Fruit fly (Drosophila melanogaster): ENCODE data around the gene CG4594.
A peak's percentile ranks its signal among the peaks of the same experiment; 100 is the strongest.

CG4594 gene

dm6 chr2L:9897296-9897695, 22.7 kb upstream of the CG4594 start, which contains the start of gene RpS2 (continued):
- TF ChIP-seq dsx (GFP tag; optimal IDR thresholded peaks at IDR 0.05; ENCODE audit: poor library complexity, severe bottlenecking) (no peak), Eip75B (GFP tag; optimal IDR thresholded peaks at IDR 0.05) (peak; percentile 28), CG3032 (tag; optimal IDR thresholded peaks at IDR 0.05) (peak; percentile 1), CG32006 (GFP tag; optimal IDR thresholded peaks at IDR 0.05) (no peak), CG8119 (GFP tag; IDR thresholded peaks at IDR 0.05) (no peak; the same call in 2 of the 3 replicates), topi (GFP tag; optimal IDR thresholded peaks at IDR 0.05) (peak; percentile 39), CG8632 (GFP tag; optimal IDR thresholded peaks at IDR 0.05) (no peak), CG6163 (GFP tag; IDR thresholded peaks at IDR 0.05) (no peak), svp (GFP tag) (no peak), CG1621 (tag; optimal IDR thresholded peaks at IDR 0.05) (peak; percentile 28), CG6792 (GFP tag; optimal IDR thresholded peaks at IDR 0.05) (no peak), esn (GFP tag; optimal IDR thresholded peaks at IDR 0.05) (peak; percentile 71), Hr39 (GFP tag; optimal IDR thresholded peaks at IDR 0.05) (peak; percentile 30), Sox102F (GFP tag; optimal IDR thresholded peaks at IDR 0.05) (peak; percentile 58)

dm6 chr2L:9903028-9903427, 16.9 kb upstream of the CG4594 start, which contains the start of gene Muc30E:
Gene Muc30E, minus strand, starts transcription at chr2L:9903128.
- TF ChIP-seq dac (GFP tag; optimal IDR thresholded peaks at IDR 0.05) = no peak
- no peak for TF ChIP-seq fd85E (GFP tag; optimal IDR thresholded peaks at IDR 0.05)
- TF ChIP-seq Eip93F (GFP tag; optimal IDR thresholded peaks at IDR 0.05) = no peak

- TF ChIP-seq lz (GFP tag; optimal IDR thresholded peaks at IDR 0.05) = no peak
- no peak for TF ChIP-seq Smox (GFP tag; optimal IDR thresholded peaks at IDR 0.05)
- TF ChIP-seq CG6163 (GFP tag; IDR thresholded peaks at IDR 0.05) = peak; percentile 78
- no peak for TF ChIP-seq CG11762 (GFP tag; optimal IDR thresholded peaks at IDR 0.05; ENCODE audit: insufficient read depth)
- no peak for TF ChIP-seq Lpt (GFP tag; optimal IDR thresholded peaks at IDR 0.05)
- TF ChIP-seq CG10631 (GFP tag; optimal IDR thresholded peaks at IDR 0.05) = peak; percentile 18
- TF ChIP-seq Sox102F (GFP tag; optimal IDR thresholded peaks at IDR 0.05) = no peak
- peak; percentile 6 for TF ChIP-seq dsx (GFP tag; optimal IDR thresholded peaks at IDR 0.05; ENCODE audit: poor library complexity, severe bottlenecking)
- TF ChIP-seq CG6276 (GFP tag; optimal IDR thresholded peaks at IDR 0.05) = peak; percentile 29
- TF ChIP-seq dac (GFP tag; optimal IDR thresholded peaks at IDR 0.05) = no peak
- TF ChIP-seq CG31627 (GFP tag; optimal IDR thresholded peaks at IDR 0.05) = no peak
- peak; percentile 7 for TF ChIP-seq CG7368 (GFP tag; optimal IDR thresholded peaks at IDR 0.05)
- no peak for TF ChIP-seq CG6854 (GFP tag; optimal IDR thresholded peaks at IDR 0.05)
- TF ChIP-seq Hr4 (GFP tag; optimal IDR thresholded peaks at IDR 0.05) = peak; percentile 39
- peak; percentile 30 for TF ChIP-seq achi (GFP tag; optimal IDR thresholded peaks at IDR 0.05)
- TF ChIP-seq CG3032 (tag; optimal IDR thresholded peaks at IDR 0.05) = peak; percentile 47
- TF ChIP-seq fd85E (GFP tag; optimal IDR thresholded peaks at IDR 0.05) = no peak
- peak; percentile 71 for TF ChIP-seq Eip78C (GFP tag)
- peak; percentile 53 for TF ChIP-seq Ets96B (tag; optimal IDR thresholded peaks at IDR 0.05)
- TF ChIP-seq eg (GFP tag; IDR thresholded peaks at IDR 0.05) = peak; percentile 74
- TF ChIP-seq topi (GFP tag; optimal IDR thresholded peaks at IDR 0.05) = no peak
- no peak for TF ChIP-seq Blimp-1 (GFP tag; optimal IDR thresholded peaks at IDR 0.05)
- TF ChIP-seq cyc (GFP tag; optimal IDR thresholded peaks at IDR 0.05) = no peak
- no peak for TF ChIP-seq CG11902 (GFP tag; optimal IDR thresholded peaks at IDR 0.05)
- TF ChIP-seq net (GFP tag; optimal IDR thresholded peaks at IDR 0.05) = peak; percentile 20
- TF ChIP-seq svp (GFP tag) = no peak
- TF ChIP-seq acj6 (GFP tag; optimal IDR thresholded peaks at IDR 0.05) = no peak
- no peak for TF ChIP-seq vri (GFP tag; optimal IDR thresholded peaks at IDR 0.05)
- TF ChIP-seq OdsH (GFP tag; optimal IDR thresholded peaks at IDR 0.05) = no peak
- no peak for TF ChIP-seq CG9139 (GFP tag; optimal IDR thresholded peaks at IDR 0.05)
- peak; percentile 50; the same call in 1 of the 2 replicates for TF ChIP-seq CG15336 (GFP tag; IDR thresholded peaks at IDR 0.05)
- no peak for TF ChIP-seq Eip93F (GFP tag; optimal IDR thresholded peaks at IDR 0.05)
- no peak for TF ChIP-seq Hr39 (GFP tag; optimal IDR thresholded peaks at IDR 0.05)
- TF ChIP-seq ss (GFP tag; optimal IDR thresholded peaks at IDR 0.05) = no peak
- no peak for TF ChIP-seq CG34406 (GFP tag; optimal IDR thresholded peaks at IDR 0.05)
- no peak for TF ChIP-seq Hr38 (GFP tag; optimal IDR thresholded peaks at IDR 0.05)
- TF ChIP-seq CG11294 (GFP tag; IDR thresholded peaks at IDR 0.05) = peak; percentile 66
- no peak for TF ChIP-seq CG8319 (GFP tag; optimal IDR thresholded peaks at IDR 0.05)
- TF ChIP-seq CG6792 (GFP tag; optimal IDR thresholded peaks at IDR 0.05) = no peak
- no peak for TF ChIP-seq salr (GFP tag; optimal IDR thresholded peaks at IDR 0.05)
- no peak for TF ChIP-seq CG1621 (tag; optimal IDR thresholded peaks at IDR 0.05)
- no peak for TF ChIP-seq CG16779 (tag; optimal IDR thresholded peaks at IDR 0.05)
Measured at dm6 chr2L:9906641-9907040, 13.3 kb upstream of the CG4594 start.

Measured in whole organism, prepupa.